Worm (Caenorhabditis elegans): ENCODE data around the gene tofu-2.

Gene tofu-2

DNA sequence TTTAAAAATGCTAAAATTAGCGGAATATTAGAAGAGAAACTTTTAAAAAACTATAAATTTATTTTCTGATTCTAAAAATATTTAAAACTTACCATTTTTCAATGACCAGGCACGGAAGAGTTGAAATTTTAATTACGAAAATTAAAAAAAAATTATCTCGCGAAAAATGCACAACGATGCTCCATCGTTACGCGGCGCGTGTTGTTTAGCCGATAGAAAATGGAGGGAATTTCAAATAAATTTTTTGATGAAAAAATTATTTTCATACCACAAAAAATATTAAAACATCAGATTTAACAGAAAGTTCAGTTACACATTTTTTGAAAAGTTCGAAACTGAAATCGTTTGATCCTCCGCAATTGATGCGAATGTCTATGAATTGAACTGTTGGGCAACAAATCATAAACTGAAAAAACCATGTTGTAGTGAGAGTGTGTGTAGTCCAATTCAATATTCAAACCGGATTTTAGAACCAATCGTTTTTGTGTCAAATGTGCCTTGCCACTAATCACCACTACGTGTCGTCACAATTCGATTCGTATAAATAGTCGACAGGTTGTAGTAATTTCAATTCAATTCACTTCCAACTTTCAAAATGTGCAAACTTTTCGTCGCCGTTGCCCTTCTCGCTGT lies at the start of gene tofu-2, which contains the start of gene spig-1:
Gene tofu-2 (minus strand): TSS at position 116 of the 633 bp plus-strand sequence.
Gene spig-1 (plus strand): TSS at position 583 of the 633 bp plus-strand sequence.
- no peak for TF ChIP-seq mel-28 (tag; optimal IDR thresholded peaks at IDR 0.05; ENCODE audit: borderline replicate concordance)
- TF ChIP-seq attf-3 (GFP tag; conservative IDR thresholded peaks at IDR 0.05), result peak; percentile 86

DNA sequence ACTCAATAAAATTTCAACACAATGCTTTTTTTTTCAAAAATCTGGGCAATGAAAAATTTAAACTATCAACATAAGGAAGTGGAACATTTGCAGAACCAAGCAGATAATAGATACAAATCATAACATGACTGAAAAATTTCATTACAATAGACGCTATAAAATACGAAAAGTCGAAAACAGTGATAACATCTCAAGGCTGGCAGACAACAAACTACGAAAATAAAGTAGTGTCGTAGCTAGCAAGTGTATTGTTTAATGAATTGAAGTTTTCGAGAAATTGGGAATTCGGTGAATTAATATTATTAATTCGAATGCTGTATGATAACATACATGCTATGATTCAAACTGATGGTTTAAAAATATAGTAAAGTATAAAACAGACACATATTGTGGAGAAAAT lies 45.8 kb upstream of the tofu-2 start:
- TF ChIP-seq zim-3 (tag; optimal IDR thresholded peaks at IDR 0.05) (no peak), dpl-1 (GFP tag; optimal IDR thresholded peaks at IDR 0.05) (no peak), aptf-3 (GFP tag; IDR thresholded peaks at IDR 0.05) (no peak), F37B4.10 (GFP tag; IDR thresholded peaks at IDR 0.05) (no peak), Y53G8AR.9 (GFP tag; conservative IDR thresholded peaks at IDR 0.05) (no peak), C17E4.6 (GFP tag; IDR thresholded peaks at IDR 0.05) (no peak), efl-1 (GFP tag; optimal IDR thresholded peaks at IDR 0.05) (no peak), cebp-1 (GFP tag; IDR thresholded peaks at IDR 0.05) (no peak), cebp-1 (tag; optimal IDR thresholded peaks at IDR 0.05) (no peak), F10E7.11 (tag; optimal IDR thresholded peaks at IDR 0.05) (no peak), akir-1 (GFP tag; optimal IDR thresholded peaks at IDR 0.05) (no peak), repo-1 (tag; optimal IDR thresholded peaks at IDR 0.05) (no peak)

ce11 chrV:7096129-7096730 lies 45.2 kb upstream of the tofu-2 start:
- no peak for TF ChIP-seq madf-8 (GFP tag; conservative IDR thresholded peaks at IDR 0.05)
- no peak for TF ChIP-seq nhr-179 (tag; optimal IDR thresholded peaks at IDR 0.05)
- TF ChIP-seq Y79H2A.3 (GFP tag; conservative IDR thresholded peaks at IDR 0.05), result no peak
- TF ChIP-seq xnd-1 (tag; optimal IDR thresholded peaks at IDR 0.05), result no peak

DNA sequence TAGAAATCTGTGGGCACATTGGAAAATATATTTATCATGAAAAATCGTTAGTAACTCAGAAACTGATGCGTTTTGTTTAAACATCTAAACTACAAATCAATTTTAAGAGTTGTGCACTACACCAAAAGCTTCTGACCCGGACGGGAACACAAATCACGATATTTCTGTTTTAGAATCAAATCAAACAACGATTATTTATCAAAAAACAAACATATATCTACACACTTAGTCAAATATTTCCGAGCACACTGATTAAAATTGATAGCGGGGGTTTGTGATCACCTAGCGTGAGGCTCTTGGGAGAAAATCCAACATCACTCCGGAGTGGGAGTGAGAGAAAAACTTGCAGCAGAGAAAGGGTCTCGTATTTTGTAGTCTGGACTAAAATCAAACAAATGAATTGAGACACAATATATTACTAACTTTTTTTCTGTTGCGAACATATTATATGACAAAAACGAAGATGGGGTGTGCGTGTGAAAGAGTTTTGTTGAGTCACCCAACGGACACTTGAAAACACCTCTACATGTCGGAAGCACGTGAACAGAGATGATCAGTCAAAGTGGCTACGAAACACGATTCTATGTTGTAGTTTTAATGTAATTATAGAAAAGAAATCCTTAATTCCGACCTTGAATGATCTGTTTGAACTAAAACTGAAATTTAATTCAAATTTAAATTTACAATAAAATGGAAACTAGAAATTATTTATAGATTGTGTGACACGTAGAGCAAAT lies 44.4 kb upstream of the tofu-2 start:
- TF ChIP-seq pha-4 (tag; optimal IDR thresholded peaks at IDR 0.05), result no peak
- TF ChIP-seq nhr-80 (tag; optimal IDR thresholded peaks at IDR 0.05), result peak; percentile 40

DNA sequence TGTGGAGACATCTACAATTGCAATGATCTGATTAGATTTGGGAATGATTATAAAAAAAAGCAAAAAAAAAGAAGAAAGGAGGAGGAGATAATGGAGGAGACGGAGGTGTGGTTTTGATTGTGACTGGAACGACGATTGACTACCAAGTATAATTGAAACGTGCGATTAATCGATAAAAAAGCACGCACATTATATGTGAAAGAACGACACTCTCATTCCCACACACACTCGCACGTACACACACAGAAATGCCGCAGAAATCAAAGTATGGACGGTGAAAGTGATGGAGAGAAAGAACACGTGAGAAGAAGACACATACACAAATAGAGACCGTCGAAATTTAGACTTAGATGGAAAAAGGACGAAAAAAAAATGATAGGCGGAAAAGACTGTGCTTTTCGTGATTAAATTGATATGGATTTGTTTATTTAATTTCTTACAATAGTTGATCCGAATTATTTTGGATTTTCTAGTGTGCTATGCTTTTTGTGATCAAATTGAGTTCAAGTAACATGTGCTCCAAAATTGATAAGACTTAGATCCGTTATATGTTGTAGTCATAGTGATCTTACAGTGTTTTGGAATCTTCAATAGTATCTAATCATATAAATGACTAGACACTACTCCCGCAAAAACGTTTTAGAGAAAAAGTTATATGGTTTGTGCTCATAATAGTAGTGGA lies 42.8 kb upstream of the tofu-2 start, which contains the start of gene nhr-135:
Gene nhr-135 (minus strand): TSS at position 51 of the 682 bp plus-strand sequence.
- TF ChIP-seq lin-26 (GFP tag; IDR thresholded peaks at IDR 0.05) (0 out of 2 replicates have a peak, but pooled peaks have one; percentile 50), lin-54 (GFP tag; optimal IDR thresholded peaks at IDR 0.05) (no peak), tbp1 (GFP tag; optimal IDR thresholded peaks at IDR 0.05) (peak; percentile 39), atf-7 (tag; optimal IDR thresholded peaks at IDR 0.05) (peak; percentile 45), madf-6 (GFP tag; IDR thresholded peaks at IDR 0.05) (no peak), nhr-179 (tag; optimal IDR thresholded peaks at IDR 0.05) (no peak), cebp-1 (GFP tag; IDR thresholded peaks at IDR 0.05) (0 out of 2 replicates have a peak, but pooled peaks have one; percentile 26), cebp-1 (tag; optimal IDR thresholded peaks at IDR 0.05) (peak; percentile 71), ztf-26 (tag; optimal IDR thresholded peaks at IDR 0.05) (peak; percentile 53), Y79H2A.3 (GFP tag; conservative IDR thresholded peaks at IDR 0.05) (no peak), somi-1 (GFP tag; optimal IDR thresholded peaks at IDR 0.05) (peak; percentile 37), attf-5 (GFP tag; optimal IDR thresholded peaks at IDR 0.05) (peak; percentile 66), ama-1 (optimal IDR thresholded peaks at IDR 0.05) (peak; percentile 16), ama-1 (GFP tag; optimal IDR thresholded peaks at IDR 0.05) (no peak), Y53G8AR.9 (GFP tag; conservative IDR thresholded peaks at IDR 0.05) (peak; percentile 34; the same call in 1 of the 2 replicates), xnd-1 (tag; optimal IDR thresholded peaks at IDR 0.05) (no peak), nhr-80 (tag; optimal IDR thresholded peaks at IDR 0.05) (peak; percentile 92), mel-28 (tag; optimal IDR thresholded peaks at IDR 0.05; ENCODE audit: borderline replicate concordance) (no peak), K12H6.12 (tag; optimal IDR thresholded peaks at IDR 0.05) (peak; percentile 3), ceh-79 (tag; optimal IDR thresholded peaks at IDR 0.05) (no peak), ZK185.1 (tag; optimal IDR thresholded peaks at IDR 0.05; ENCODE audit: poor library complexity, severe bottlenecking) (peak; percentile 38), nfyb-1 (GFP tag; IDR thresholded peaks at IDR 0.05) (peak; percentile 72; the same call in 1 of the 2 replicates), snpc-4 (GFP tag; optimal IDR thresholded peaks at IDR 0.05) (no peak), snpc-4 (tag; optimal IDR thresholded peaks at IDR 0.05) (peak in 1 of 4 experiments; percentile 35), nhr-90 (tag; optimal IDR thresholded peaks at IDR 0.05) (peak; percentile 17), egl-44 (GFP tag; IDR thresholded peaks at IDR 0.05) (peak; percentile 67; the same call in 1 of the 2 replicates)

All from whole organism, young adult.